Worm (Caenorhabditis elegans): ENCODE measurements around the gene slc-17.9.
"Not testable (repeated sequence)": the region's sequence is repeated elsewhere in the genome, so short reads cannot be mapped to it uniquely, and the experiment has no call there.

DNA sequence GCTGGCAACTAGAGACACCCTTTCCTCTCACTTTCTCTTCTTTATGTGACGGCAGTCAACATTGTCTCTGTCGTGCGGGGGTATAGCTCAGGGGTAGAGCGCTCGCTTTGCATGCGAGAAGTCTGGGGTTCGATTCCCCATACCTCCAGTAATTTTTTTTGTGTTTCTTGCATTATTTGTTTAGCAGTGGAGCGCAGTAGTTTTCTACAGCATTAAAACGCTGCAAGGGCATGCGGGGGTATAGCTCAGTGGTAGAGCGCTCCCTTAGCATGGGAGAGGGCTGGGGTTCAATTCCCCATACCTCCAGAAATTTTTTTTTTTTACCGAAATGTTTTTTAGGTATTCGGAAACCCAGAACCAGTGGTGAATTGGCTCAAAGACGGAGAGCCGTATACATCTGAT is 21.2 kb downstream of the slc-17.9 start:
- TF ChIP-seq nhr-25, nhr-12, aly-2 (tag; optimal IDR thresholded peaks at IDR 0.05): not testable (repeated sequence)
- TF ChIP-seq zag-1 (tag; optimal IDR thresholded peaks at IDR 0.05) (peak; percentile 58), nhr-237 (tag; optimal IDR thresholded peaks at IDR 0.05) (peak; percentile 14)
